Worm (Caenorhabditis elegans): ENCODE data around the gene F45H10.5.

The F45H10.5 gene

ce11 chrII:13501575-13501974, at the start of gene F45H10.5:
Gene F45H10.5, plus strand, starts transcription at chrII:13501875.
- TF ChIP-seq ceh-90 (tag; optimal IDR thresholded peaks at IDR 0.05) (no peak), egl-27 (tag; optimal IDR thresholded peaks at IDR 0.05) (no peak), tlp-1 (tag; optimal IDR thresholded peaks at IDR 0.05) (no peak), ces-1 (GFP tag; optimal IDR thresholded peaks at IDR 0.05) (no peak), ceh-82 (tag; optimal IDR thresholded peaks at IDR 0.05) (no peak), nhr-11 (tag; optimal IDR thresholded peaks at IDR 0.05) (no peak), nhr-20 (tag; optimal IDR thresholded peaks at IDR 0.05) (no peak), dsc-1 (tag; optimal IDR thresholded peaks at IDR 0.05) (no peak)

- TF ChIP-seq rnt-1 (tag; optimal IDR thresholded peaks at IDR 0.05) (no peak), lin-35 (GFP tag; optimal IDR thresholded peaks at IDR 0.05) (no peak), mdl-1 (tag; optimal IDR thresholded peaks at IDR 0.05) (no peak), hpl-2 (GFP tag; optimal IDR thresholded peaks at IDR 0.05) (no peak), isw-1 (GFP tag; IDR thresholded peaks at IDR 0.05) (no peak)
Observed at ce11 chrII:13454839-13455238, 46.8 kb upstream of the F45H10.5 start.

ce11 chrII:13456622-13457021, 45.1 kb upstream of the F45H10.5 start:
- no peak for TF ChIP-seq ceh-82 (tag; optimal IDR thresholded peaks at IDR 0.05)
- peak; percentile 83 for TF ChIP-seq lin-14 (GFP tag; optimal IDR thresholded peaks at IDR 0.05)
- no peak for TF ChIP-seq lin-39 (tag; optimal IDR thresholded peaks at IDR 0.05)
- TF ChIP-seq lin-35 (GFP tag; optimal IDR thresholded peaks at IDR 0.05) = peak in 1 of 2 experiments; percentile 10
- TF ChIP-seq nhr-20 (tag; optimal IDR thresholded peaks at IDR 0.05) = peak; percentile 21
- peak; percentile 22 for TF ChIP-seq swsn-7 (tag; optimal IDR thresholded peaks at IDR 0.05)
- TF ChIP-seq dsc-1 (tag; optimal IDR thresholded peaks at IDR 0.05) = no peak
- peak; percentile 51 for TF ChIP-seq snu-23 (GFP tag; optimal IDR thresholded peaks at IDR 0.05)
- peak; percentile 3 for TF ChIP-seq mep-1 (tag; optimal IDR thresholded peaks at IDR 0.05)
- peak; percentile 13 for TF ChIP-seq tbx-2 (tag; optimal IDR thresholded peaks at IDR 0.05)
- TF ChIP-seq nhr-28 (tag; optimal IDR thresholded peaks at IDR 0.05) = no peak
- TF ChIP-seq nhr-77 (tag; optimal IDR thresholded peaks at IDR 0.05) = peak; percentile 6
- peak; percentile 14 for TF ChIP-seq skn-1 (tag; optimal IDR thresholded peaks at IDR 0.05)
- no peak for TF ChIP-seq egl-27 (tag; optimal IDR thresholded peaks at IDR 0.05)
- TF ChIP-seq lin-13 (GFP tag; optimal IDR thresholded peaks at IDR 0.05) = no peak
- peak; percentile 18; the same call in 1 of the 2 replicates for TF ChIP-seq nhr-19 (GFP tag; conservative IDR thresholded peaks at IDR 0.05)
- no peak for TF ChIP-seq fos-1 (tag; optimal IDR thresholded peaks at IDR 0.05)
- TF ChIP-seq mdl-1 (tag; optimal IDR thresholded peaks at IDR 0.05) = peak in 1 of 2 experiments; percentile 22

ce11 chrII:13460592-13461395, 40.9 kb upstream of the F45H10.5 start, which contains the start of gene pqn-27:
Gene pqn-27, minus strand, starts transcription at chrII:13460642.
- TF ChIP-seq sox-4 (tag; optimal IDR thresholded peaks at IDR 0.05) = no peak
- TF ChIP-seq lin-39 (tag; optimal IDR thresholded peaks at IDR 0.05) = peak; percentile 64
- TF ChIP-seq mep-1 (tag; optimal IDR thresholded peaks at IDR 0.05) = peak; percentile 80
- no peak for TF ChIP-seq unc-86 (tag; optimal IDR thresholded peaks at IDR 0.05)
- peak; percentile 13 for TF ChIP-seq jun-1 (tag; optimal IDR thresholded peaks at IDR 0.05)
- peak; percentile 23 for TF ChIP-seq snpc-4 (tag; optimal IDR thresholded peaks at IDR 0.05)
- peak; percentile 57 for TF ChIP-seq dsc-1 (tag; optimal IDR thresholded peaks at IDR 0.05)
- peak; percentile 82 for TF ChIP-seq snu-23 (GFP tag; optimal IDR thresholded peaks at IDR 0.05)
- no peak for TF ChIP-seq fkh-4 (tag; optimal IDR thresholded peaks at IDR 0.05; ENCODE audit: borderline replicate concordance)
- no peak for TF ChIP-seq Y116A8C.19 (tag; optimal IDR thresholded peaks at IDR 0.05; ENCODE audit: borderline replicate concordance)
- peak; percentile 47 for TF ChIP-seq fos-1 (tag; optimal IDR thresholded peaks at IDR 0.05)
- TF ChIP-seq nhr-76 (tag; optimal IDR thresholded peaks at IDR 0.05) = no peak
- peak; percentile 47 for TF ChIP-seq C16A3.4 (tag; optimal IDR thresholded peaks at IDR 0.05)
- peak; percentile 93 for TF ChIP-seq ztf-4 (tag; optimal IDR thresholded peaks at IDR 0.05)
- peak; percentile 77 for TF ChIP-seq nhr-90 (tag; optimal IDR thresholded peaks at IDR 0.05; ENCODE audit: poor library complexity)
- TF ChIP-seq blmp-1 (tag; optimal IDR thresholded peaks at IDR 0.05) = peak; percentile 50
- TF ChIP-seq pax-3 (tag; optimal IDR thresholded peaks at IDR 0.05) = no peak
- peak; percentile 79 for TF ChIP-seq tbx-2 (tag; optimal IDR thresholded peaks at IDR 0.05)
- peak; percentile 36 for TF ChIP-seq lin-15B (tag; optimal IDR thresholded peaks at IDR 0.05)
- TF ChIP-seq C04F5.9 (tag; optimal IDR thresholded peaks at IDR 0.05) = peak; percentile 47
- peak; percentile 29 for TF ChIP-seq rnt-1 (tag; optimal IDR thresholded peaks at IDR 0.05)
- no peak for TF ChIP-seq vab-15 (tag; optimal IDR thresholded peaks at IDR 0.05)
- TF ChIP-seq nhr-20 (tag; optimal IDR thresholded peaks at IDR 0.05) = peak; percentile 70
- peak in 2 of 6 experiments; percentile 86 to 94 for TF ChIP-seq elt-3 (tag; optimal IDR thresholded peaks at IDR 0.05)
- no peak for TF ChIP-seq egl-13 (tag; optimal IDR thresholded peaks at IDR 0.05)
- no peak for TF ChIP-seq egl-27 (tag; optimal IDR thresholded peaks at IDR 0.05)
- peak; percentile 81 for TF ChIP-seq nhr-71 (tag; optimal IDR thresholded peaks at IDR 0.05)
- peak; percentile 10 for TF ChIP-seq pag-3 (tag; optimal IDR thresholded peaks at IDR 0.05; ENCODE audit: borderline replicate concordance, insufficient read depth)
